Worm (Caenorhabditis elegans) whole organism, young adult: Measurements from ENCODE around the gene F10D2.16.
A peak's percentile ranks its signal among the peaks of the same experiment; 100 is the strongest.

Experiments
- B0019.2 ChIP-seq: fragments of 200-800 bp; sonication (Bioruptor generic); conservative IDR thresholded peaks from 2 replicates; pipeline ENCODE4 v1.3.6; 2022; ENCODE audit warnings: missing genetic modification reagents, missing genetic modification characterization, missing compliant biosample characterization
- B0336.3 ChIP-seq: fragments of 200-800 bp; sonication (Bioruptor generic); IDR thresholded peaks from 2 replicates; pipeline ENCODE4 v1.3.6; 2022; ENCODE audit warnings: missing genetic modification characterization, missing compliant biosample characterization
- D2030.7 ChIP-seq: fragments of 200-800 bp; sonication (Bioruptor generic); IDR thresholded peaks from 2 replicates; pipeline ENCODE4 v1.3.6; 2022; ENCODE audit warnings: missing genetic modification reagents, missing genetic modification characterization, missing compliant biosample characterization
- F23B12.7 ChIP-seq: sonication (generic microtip); optimal IDR thresholded peaks from 2 replicates; lab custom pipeline; 2017; ENCODE audit warnings: missing genetic modification characterization, mild to moderate bottlenecking, missing compliant biosample characterization, antibody characterized with exemption, moderate library complexity; ENCODE audit not compliant: insufficient read depth
- F37B4.10 ChIP-seq: fragments of 200-800 bp; sonication (Bioruptor generic); IDR thresholded peaks from 2 replicates; pipeline ENCODE4 v1.3.6; 2022; ENCODE audit warnings: missing genetic modification characterization, missing compliant biosample characterization
- F55B11.4 ChIP-seq: sonication (generic microtip); optimal IDR thresholded peaks from 2 replicates; lab custom pipeline; 2016; ENCODE audit warnings: missing compliant biosample characterization, missing genetic modification characterization, borderline replicate concordance; ENCODE audit not compliant: insufficient read depth
- F57C9.4 ChIP-seq: sonication (generic microtip); optimal IDR thresholded peaks from 2 replicates; lab custom pipeline; 2017; ENCODE audit warnings: mild to moderate bottlenecking, missing genetic modification characterization, missing compliant biosample characterization
- K11D2.4 ChIP-seq: fragments of 200-800 bp; sonication (Bioruptor generic); IDR thresholded peaks from 2 replicates; pipeline ENCODE4 v1.3.6; 2022; ENCODE audit warnings: missing genetic modification reagents, missing genetic modification characterization, missing compliant biosample characterization
- T07F8.4 ChIP-seq: sonication (generic microtip); optimal IDR thresholded peaks from 2 replicates; lab custom pipeline; 2016; ENCODE audit warnings: mild to moderate bottlenecking, missing genetic modification characterization, moderate library complexity, missing compliant biosample characterization
- T26A5.8 ChIP-seq: sonication (generic microtip); optimal IDR thresholded peaks from 2 replicates; lab custom pipeline; 2016; ENCODE audit warnings: missing genetic modification characterization, missing compliant biosample characterization
- attf-6 ChIP-seq: fragments of 200-800 bp; sonication (Bioruptor generic); IDR thresholded peaks from 2 replicates; pipeline ENCODE4 v1.3.6; 2022; ENCODE audit warnings: missing genetic modification reagents, missing genetic modification characterization, missing compliant biosample characterization
- ccch-3 ChIP-seq: fragments of 200-800 bp; sonication (Bioruptor generic); optimal IDR thresholded peaks from 2 replicates; lab custom pipeline; 2018; ENCODE audit warnings: mild to moderate bottlenecking, missing genetic modification characterization, missing compliant biosample characterization
- cebp-2 ChIP-seq: fragments of 200-800 bp; sonication (Bioruptor generic); IDR thresholded peaks from 2 replicates; pipeline ENCODE4 v1.3.6; 2022; ENCODE audit warnings: missing genetic modification characterization, missing compliant biosample characterization
- ceh-100 ChIP-seq: fragments of 200-800 bp; sonication (Bioruptor generic); IDR thresholded peaks from 2 replicates; pipeline ENCODE4 v1.3.6; 2022; ENCODE audit warnings: missing genetic modification reagents, missing genetic modification characterization, missing compliant biosample characterization
- ceh-27 ChIP-seq: fragments of 200-800 bp; sonication (Bioruptor generic); optimal IDR thresholded peaks from 2 replicates; lab custom pipeline; 2018; ENCODE audit warnings: mild to moderate bottlenecking, missing genetic modification characterization, moderate library complexity, missing compliant biosample characterization
- ceh-40 ChIP-seq: fragments of 200-800 bp; sonication (Bioruptor generic); IDR thresholded peaks from 2 replicates; pipeline ENCODE4 v1.3.6; 2022; ENCODE audit warnings: missing genetic modification characterization, missing compliant biosample characterization
- ceh-79 ChIP-seq: sonication (generic microtip); optimal IDR thresholded peaks from 2 replicates; lab custom pipeline; 2017; ENCODE audit warnings: mild to moderate bottlenecking, missing genetic modification characterization, missing compliant biosample characterization
- chd-7 ChIP-seq: sonication (generic microtip); optimal IDR thresholded peaks from 2 replicates; lab custom pipeline; 2016; ENCODE audit warnings: mild to moderate bottlenecking, missing genetic modification characterization, moderate library complexity, missing compliant biosample characterization
- him-1 ChIP-seq: sonication (generic microtip); optimal IDR thresholded peaks from 2 replicates; lab custom pipeline; 2016; ENCODE audit warnings: missing genotype, missing genetic modification reagents, missing genetic modification characterization, missing compliant biosample characterization
- hlh-12 ChIP-seq: sonication (generic microtip); optimal IDR thresholded peaks from 2 replicates; lab custom pipeline; 2016; ENCODE audit warnings: missing genetic modification characterization, missing compliant biosample characterization
- hlh-26 ChIP-seq: fragments of 200-800 bp; sonication (Bioruptor generic); conservative IDR thresholded peaks from 2 replicates; pipeline ENCODE4 v1.3.6; 2022; ENCODE audit warnings: missing genetic modification reagents, missing genetic modification characterization, missing compliant biosample characterization
- hmg-20 ChIP-seq: fragments of 200-800 bp; sonication (Bioruptor generic); IDR thresholded peaks from 2 replicates; pipeline ENCODE4 v1.3.6; 2022; ENCODE audit warnings: missing genetic modification reagents, missing genetic modification characterization, missing compliant biosample characterization
- lsl-1 ChIP-seq: fragments of 200-800 bp; sonication (Bioruptor generic); optimal IDR thresholded peaks from 2 replicates; lab custom pipeline; 2018; ENCODE audit warnings: mild to moderate bottlenecking, missing genetic modification characterization, moderate library complexity, missing compliant biosample characterization
- madf-10 ChIP-seq: sonication (generic microtip); optimal IDR thresholded peaks from 2 replicates; lab custom pipeline; 2016; ENCODE audit warnings: mild to moderate bottlenecking, missing genetic modification characterization, missing compliant biosample characterization
- nfya-2 ChIP-seq: fragments of 200-800 bp; sonication (Bioruptor generic); IDR thresholded peaks from 2 replicates; pipeline ENCODE4 v1.3.6; 2022; ENCODE audit warnings: missing genetic modification reagents, missing genetic modification characterization, missing compliant biosample characterization
- nhr-120 ChIP-seq: fragments of 200-800 bp; sonication (Bioruptor generic); IDR thresholded peaks from 2 replicates; pipeline ENCODE4 v1.3.6; 2022; ENCODE audit warnings: missing genetic modification characterization, missing compliant biosample characterization
- nhr-80 ChIP-seq: sonication (generic microtip); optimal IDR thresholded peaks from 2 replicates; lab custom pipeline; 2016; ENCODE audit warnings: missing genetic modification characterization, missing compliant biosample characterization
- pha-4 ChIP-seq: fragments of 150-350 bp; sonication (generic microtip); optimal IDR thresholded peaks from 2 replicates; lab custom pipeline; 2014; ENCODE audit warnings: missing biosample characterization, missing genetic modification reagents, missing genetic modification characterization
- sdz-38 ChIP-seq: sonication (generic microtip); optimal IDR thresholded peaks from 2 replicates; lab custom pipeline; 2016; ENCODE audit warnings: missing genotype, missing genetic modification characterization, missing compliant biosample characterization
- snpc-1.1 ChIP-seq: sonication (generic microtip); optimal IDR thresholded peaks from 2 replicates; lab custom pipeline; 2017; ENCODE audit warnings: missing genetic modification characterization, mild to moderate bottlenecking, missing compliant biosample characterization, antibody characterized with exemption, moderate library complexity, missing genotype, missing genetic modification reagents; ENCODE audit not compliant: insufficient read depth
- sptf-2 ChIP-seq: fragments of 200-800 bp; sonication (Bioruptor generic); optimal IDR thresholded peaks from 2 replicates; lab custom pipeline; 2018; ENCODE audit warnings: mild to moderate bottlenecking, missing genetic modification characterization, missing compliant biosample characterization
- unc-62 ChIP-seq: fragments of 150-350 bp; optimal IDR thresholded peaks from 2 replicates; lab custom pipeline; 2014; ENCODE audit warnings: missing biosample characterization, missing genetic modification reagents, missing genetic modification characterization
- ztf-26 ChIP-seq: sonication (generic microtip); optimal IDR thresholded peaks from 2 replicates; lab custom pipeline; 2017; ENCODE audit warnings: missing genetic modification characterization, missing compliant biosample characterization
- ztf-28 ChIP-seq: fragments of 200-800 bp; sonication (Bioruptor generic); IDR thresholded peaks from 2 replicates; pipeline ENCODE4 v1.3.6; 2022; ENCODE audit warnings: missing genetic modification reagents, missing genetic modification characterization, missing compliant biosample characterization

The F10D2.16 gene

DNA sequence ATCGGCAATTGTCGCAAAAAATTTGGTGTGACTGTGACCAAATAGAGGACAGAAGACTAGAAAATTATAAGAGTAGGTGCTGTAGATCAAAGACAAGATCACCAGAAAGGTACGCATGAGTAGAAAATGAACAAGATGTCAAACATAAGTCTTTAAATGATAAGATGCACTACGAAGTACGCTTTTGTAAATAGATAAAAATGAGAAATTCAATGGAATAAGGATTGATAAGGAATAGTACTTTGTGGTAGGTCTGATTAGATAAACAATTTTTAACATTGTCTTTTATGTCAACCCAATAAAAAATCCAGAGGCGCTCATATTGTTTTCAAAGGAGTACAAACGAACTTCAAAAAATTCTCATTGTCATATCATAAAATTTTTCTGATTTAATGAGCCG is 16.5 kb downstream of the F10D2.16 start, which contains the start of gene F10D2.8:
Gene F10D2.8, minus strand, starts transcription at position 145 of the 400 bp plus-strand sequence.
- TF ChIP-seq nhr-80 (peak; percentile 76), attf-6 (GFP tag; lab: Robert Waterston, UW) (no peak)

DNA sequence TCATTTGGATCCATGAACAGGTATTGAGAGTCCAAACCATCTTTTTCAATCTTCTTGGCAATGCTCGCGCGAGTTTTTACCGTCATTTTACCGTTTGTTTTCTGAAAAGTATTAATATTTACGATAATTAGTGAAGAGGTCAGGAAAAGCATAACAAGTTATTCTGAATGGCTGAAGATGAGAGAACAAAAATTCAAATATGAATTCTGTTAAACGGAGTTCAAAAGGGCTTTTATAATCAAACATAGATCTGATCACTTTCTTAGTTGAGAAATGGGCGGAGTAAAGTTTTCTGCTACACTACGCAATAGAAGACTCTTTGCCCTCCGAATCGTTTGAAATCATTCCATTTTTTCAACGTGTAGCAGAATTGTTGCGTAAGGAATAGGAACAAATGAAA is 19.0 kb downstream of the F10D2.16 start, which contains the start of gene fat-7:
Gene fat-7, minus strand, starts transcription at position 101 of the 400 bp plus-strand sequence.
- TF ChIP-seq sptf-2 (GFP tag; lab: Kevin White, UChicago) (no peak), lsl-1 (GFP tag; lab: Kevin White, UChicago) (no peak), nfya-2 (no peak), K11D2.4 (GFP tag; lab: Robert Waterston, UW) (no peak), pha-4 (tag; lab: Kevin White, UChicago) (no peak), ceh-100 (no peak), chd-7 (tag; lab: Kevin White, UChicago) (no peak), B0336.3 (GFP tag; lab: Robert Waterston, UW) (no peak), F57C9.4 (tag; lab: Kevin White, UChicago) (no peak), attf-6 (GFP tag; lab: Robert Waterston, UW) (no peak), T07F8.4 (tag; lab: Kevin White, UChicago) (no peak), madf-10 (no peak), hlh-12 (no peak), him-1 (tag; lab: Kevin White, UChicago) (no peak), hlh-26 (GFP tag; lab: Robert Waterston, UW) (no peak), F23B12.7 (tag; lab: Kevin White, UChicago) (no peak), ztf-28 (GFP tag; lab: Robert Waterston, UW) (no peak), snpc-1.1 (no peak), F37B4.10 (GFP tag; lab: Robert Waterston, UW) (no peak)
- TF ChIP-seq, all 124 proteins: peak for 0

DNA sequence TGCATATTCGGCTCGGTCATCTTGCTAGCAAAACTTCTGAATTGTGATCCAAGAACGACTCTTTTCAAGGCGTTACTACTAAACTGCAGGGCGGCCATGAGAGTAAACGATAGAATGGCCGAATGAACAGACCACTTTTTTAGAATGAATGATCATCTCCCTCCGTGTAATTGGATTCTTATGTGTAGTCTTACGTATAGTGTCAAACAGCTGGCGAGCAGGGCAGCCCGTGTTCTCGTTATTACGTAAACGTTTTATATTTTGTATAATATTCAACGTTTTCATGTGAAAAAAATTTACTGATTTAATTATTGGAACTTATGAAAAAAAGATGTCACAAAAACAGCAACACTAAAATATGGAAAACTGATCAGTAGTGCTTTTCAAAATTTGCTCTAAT is 22.0 kb downstream of the F10D2.16 start, which contains the start of gene F10D2.10:
Gene F10D2.10, minus strand, starts transcription at position 101 of the 400 bp plus-strand sequence.
- TF ChIP-seq ceh-40 (GFP tag; lab: Robert Waterston, UW) (no peak), F37B4.10 (GFP tag; lab: Robert Waterston, UW) (no peak), him-1 (tag; lab: Kevin White, UChicago) (no peak), K11D2.4 (GFP tag; lab: Robert Waterston, UW) (no peak), cebp-2 (no peak), D2030.7 (no peak), sdz-38 (tag; lab: Kevin White, UChicago) (no peak), ceh-79 (tag; lab: Kevin White, UChicago) (no peak)

DNA sequence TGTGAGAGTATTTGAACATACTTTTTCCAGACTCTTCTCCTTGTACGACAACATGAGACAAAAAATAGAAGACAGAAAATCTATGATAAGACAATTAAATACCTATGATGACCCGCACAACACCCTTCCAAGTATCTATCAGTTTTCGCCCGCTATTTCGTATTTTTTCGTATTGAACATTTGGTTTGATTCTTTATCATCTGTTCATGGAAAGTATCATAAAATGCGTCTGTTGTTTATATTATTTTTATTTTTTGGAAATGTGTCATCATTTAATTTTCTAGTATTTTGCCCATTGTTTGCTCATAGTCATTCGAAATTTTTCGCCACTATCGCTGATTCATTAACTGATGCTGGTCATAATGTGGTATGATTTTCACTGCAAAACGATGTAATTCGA is 23.0 kb downstream of the F10D2.16 start, which contains the start of gene ugt-39:
Gene ugt-39, plus strand, starts transcription at position 54 of the 400 bp plus-strand sequence.
- TF ChIP-seq ccch-3 (GFP tag; lab: Kevin White, UChicago) (no peak), nhr-80 (peak; percentile 76), unc-62 (GFP tag; lab: Kevin White, UChicago) (peak; percentile 14)

DNA sequence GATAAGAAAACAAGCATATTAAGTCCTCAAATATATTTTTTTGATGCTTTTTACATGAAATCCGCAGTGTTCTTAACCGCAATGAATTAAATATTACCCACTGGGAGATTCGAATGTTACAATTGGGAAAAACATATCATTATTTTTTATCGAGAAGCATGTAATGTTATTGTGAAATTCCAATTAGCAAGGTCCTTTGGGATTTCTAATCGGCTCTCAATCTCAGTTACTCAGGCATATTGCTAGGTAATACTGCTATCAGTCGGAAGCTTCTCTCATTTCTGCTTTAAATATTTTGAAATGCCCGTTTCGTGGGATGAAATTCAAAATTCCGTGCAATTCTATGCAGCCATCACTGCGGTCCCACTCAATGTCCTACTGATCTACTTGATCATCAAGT is 25.3 kb downstream of the F10D2.16 start, which contains the start of gene str-204:
Gene str-204, plus strand, starts transcription at position 301 of the 400 bp plus-strand sequence.
- TF ChIP-seq B0019.2 (GFP tag; lab: Robert Waterston, UW) (no peak), ztf-26 (tag; lab: Kevin White, UChicago) (no peak), F55B11.4 (tag; lab: Kevin White, UChicago) (no peak), ceh-27 (GFP tag; lab: Kevin White, UChicago) (no peak), nhr-80 (no peak), nhr-120 (GFP tag; lab: Robert Waterston, UW) (no peak), hmg-20 (GFP tag; lab: Robert Waterston, UW) (no peak), F57C9.4 (tag; lab: Kevin White, UChicago) (no peak), T26A5.8 (no peak)
- TF ChIP-seq, all 124 proteins: peak for 0
